Worm (Caenorhabditis elegans): Measurements from ENCODE around the gene E03H12.5.

E03H12.5 gene

ce11 chrIV:4963834-4964233, 13.2 kb upstream of the E03H12.5 start, which contains the start of gene txt-3:
Gene txt-3, plus strand, starts transcription at chrIV:4963958.
- TF ChIP-seq pax-1 (tag; optimal IDR thresholded peaks at IDR 0.05) (no peak), ceh-6 (GFP tag; optimal IDR thresholded peaks at IDR 0.05) (no peak), elt-2 (tag; optimal IDR thresholded peaks at IDR 0.05) (no peak), K09A11.1 (tag; optimal IDR thresholded peaks at IDR 0.05; ENCODE audit: insufficient read depth) (no peak), ama-1 (optimal IDR thresholded peaks at IDR 0.05) (no peak), tbx-2 (tag; optimal IDR thresholded peaks at IDR 0.05) (no peak), pat-9 (tag; optimal IDR thresholded peaks at IDR 0.05) (no peak)

ce11 chrIV:4969419-4969818, 7.6 kb upstream of the E03H12.5 start, which contains the start of gene Y9C9A.13:
Gene Y9C9A.13, minus strand, starts transcription at chrIV:4969519.
- no peak for TF ChIP-seq hlh-13 (GFP tag; optimal IDR thresholded peaks at IDR 0.05)
- no peak for TF ChIP-seq ceh-18 (tag; optimal IDR thresholded peaks at IDR 0.05)
- TF ChIP-seq fkh-10 (GFP tag; optimal IDR thresholded peaks at IDR 0.05) = no peak
- TF ChIP-seq gmeb-2 (tag; optimal IDR thresholded peaks at IDR 0.05) = no peak
- TF ChIP-seq lim-6 (tag; optimal IDR thresholded peaks at IDR 0.05) = no peak
- no peak for TF ChIP-seq fkh-6 (tag; optimal IDR thresholded peaks at IDR 0.05)
- no peak for TF ChIP-seq nhr-11 (tag; optimal IDR thresholded peaks at IDR 0.05)

DNA sequence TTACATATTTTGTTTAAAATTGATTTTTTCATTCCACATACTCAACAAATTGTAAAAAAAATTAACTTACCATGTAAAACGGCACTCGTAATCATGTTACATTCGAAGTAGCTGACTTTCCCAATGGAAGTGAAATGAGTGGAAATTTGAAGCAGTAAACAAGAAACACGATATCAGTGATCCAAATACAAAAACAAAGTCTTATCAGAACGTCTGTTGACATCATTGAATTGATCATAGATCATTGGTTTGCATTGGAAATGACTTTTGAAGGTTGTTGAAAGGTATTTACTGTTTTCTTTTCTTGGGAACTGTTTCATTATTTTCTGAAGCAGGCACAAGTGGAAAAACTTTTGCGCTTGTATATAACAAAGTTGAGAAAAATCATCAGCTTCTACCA, 1.0 kb upstream of the E03H12.5 start, which contains the start of gene Y9C9A.16:
Y9C9A.16 (minus strand) TSS at position 131 of the 400 bp plus-strand sequence.
- TF ChIP-seq pqm-1 (tag; optimal IDR thresholded peaks at IDR 0.05) (no peak), fkh-10 (GFP tag; optimal IDR thresholded peaks at IDR 0.05) (no peak)

DNA sequence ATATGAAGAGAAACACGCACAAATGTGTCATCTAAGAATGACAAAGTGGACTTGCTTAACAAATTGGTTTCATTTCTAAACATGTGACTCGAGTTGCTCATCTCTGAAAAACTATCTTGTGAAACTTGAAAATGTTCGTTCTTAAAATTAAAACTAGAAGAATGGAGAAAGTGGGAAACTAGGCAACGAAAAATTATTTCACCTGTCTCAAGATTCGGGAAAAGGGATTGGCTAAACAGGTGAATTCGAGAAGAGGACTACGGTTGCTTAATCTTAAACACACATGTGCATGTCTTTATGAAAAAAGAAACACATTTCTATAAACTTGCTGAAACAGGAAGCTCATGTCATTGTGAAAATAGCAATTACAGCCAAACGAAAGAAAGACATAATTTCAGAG, 4.0 kb downstream of the E03H12.5 start, which contains the start of gene srz-24:
srz-24 (minus strand) TSS at position 101 of the 400 bp plus-strand sequence.
- TF ChIP-seq che-1 (tag; optimal IDR thresholded peaks at IDR 0.05) (no peak), npax-4 (tag; optimal IDR thresholded peaks at IDR 0.05) (no peak), nhr-232 (tag; optimal IDR thresholded peaks at IDR 0.05) (no peak), pha-4 (tag; optimal IDR thresholded peaks at IDR 0.05) (no peak), ceh-14 (tag; optimal IDR thresholded peaks at IDR 0.05) (no peak), syd-9 (tag; optimal IDR thresholded peaks at IDR 0.05) (no peak), hlh-13 (GFP tag; optimal IDR thresholded peaks at IDR 0.05) (no peak), nhr-11 (tag; optimal IDR thresholded peaks at IDR 0.05) (no peak), ama-1 (optimal IDR thresholded peaks at IDR 0.05) (no peak), hlh-15 (tag; optimal IDR thresholded peaks at IDR 0.05) (no peak), pag-3 (tag; optimal IDR thresholded peaks at IDR 0.05; ENCODE audit: borderline replicate concordance) (no peak), pros-1 (tag; optimal IDR thresholded peaks at IDR 0.05) (no peak)

DNA sequence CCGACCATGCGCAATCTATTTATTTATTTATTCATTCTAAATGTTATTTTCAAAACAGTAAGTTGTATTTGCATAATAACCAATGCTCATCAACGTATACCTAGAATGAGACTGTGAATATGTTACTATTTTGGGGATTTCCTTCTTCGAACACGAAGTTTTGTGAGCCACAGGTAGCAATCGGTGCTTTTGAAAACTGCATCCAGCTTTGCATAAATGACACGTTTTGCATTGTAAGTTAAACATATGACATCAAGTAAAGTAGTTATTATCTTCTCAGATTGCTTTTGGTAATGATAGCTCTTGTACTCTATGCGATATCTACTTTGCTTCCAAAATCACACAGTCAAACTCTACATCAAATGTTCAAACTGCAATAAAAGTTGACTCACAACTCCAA, 5.5 kb downstream of the E03H12.5 start, which contains the start of gene E03H12.4:
E03H12.4 (plus strand) TSS at position 120 of the 400 bp plus-strand sequence.
- TF ChIP-seq hlh-8 (tag; optimal IDR thresholded peaks at IDR 0.05) (no peak), pag-3 (tag; optimal IDR thresholded peaks at IDR 0.05; ENCODE audit: borderline replicate concordance) (no peak)

ce11 chrIV:4983746-4984145, 6.7 kb downstream of the E03H12.5 start, which contains the start of gene clec-176:
Gene clec-176, plus strand, starts transcription at chrIV:4984046.
- TF ChIP-seq unc-3 (GFP tag; conservative IDR thresholded peaks at IDR 0.05) (no peak), unc-3 (tag; optimal IDR thresholded peaks at IDR 0.05) (no peak), nhr-232 (tag; optimal IDR thresholded peaks at IDR 0.05) (no peak), ama-1 (optimal IDR thresholded peaks at IDR 0.05) (no peak), sox-2 (GFP tag; IDR thresholded peaks at IDR 0.05) (no peak), ztf-16 (tag; optimal IDR thresholded peaks at IDR 0.05) (no peak), hlh-6 (tag; optimal IDR thresholded peaks at IDR 0.05) (no peak)

ce11 chrIV:4986246-4986645, 9.2 kb downstream of the E03H12.5 start, which contains the start of gene clec-177:
Gene clec-177, plus strand, starts transcription at chrIV:4986546.
- TF ChIP-seq hlh-15 (tag; optimal IDR thresholded peaks at IDR 0.05) (no peak), C08G9.2 (tag; optimal IDR thresholded peaks at IDR 0.05) (no peak), ceh-45 (GFP tag; IDR thresholded peaks at IDR 0.05) (no peak), hlh-13 (GFP tag; optimal IDR thresholded peaks at IDR 0.05) (no peak), ceh-31 (tag; optimal IDR thresholded peaks at IDR 0.05) (no peak), elt-2 (tag; optimal IDR thresholded peaks at IDR 0.05) (no peak), K02D7.2 (tag; optimal IDR thresholded peaks at IDR 0.05) (no peak), pat-9 (tag; optimal IDR thresholded peaks at IDR 0.05) (no peak), F13H6.1 (tag; optimal IDR thresholded peaks at IDR 0.05) (no peak), hlh-6 (tag; optimal IDR thresholded peaks at IDR 0.05) (no peak)

All from whole organism, late embryonic.